Worm (Caenorhabditis elegans) whole organism, mixed stage, embryonic: ENCODE data around the gene K08D10.11.

Source experiments
- mep-1 ChIP-seq: fragments of 150-350 bp; optimal IDR thresholded peaks from 2 replicates; lab custom pipeline; 2017; ENCODE audit warnings: missing biosample characterization, missing genetic modification reagents, missing genetic modification characterization, inconsistent platforms
- nhr-28 ChIP-seq: fragments of 150-350 bp; optimal IDR thresholded peaks from 2 replicates; lab custom pipeline; 2014; ENCODE audit warnings: missing biosample characterization, missing genetic modification characterization

DNA sequence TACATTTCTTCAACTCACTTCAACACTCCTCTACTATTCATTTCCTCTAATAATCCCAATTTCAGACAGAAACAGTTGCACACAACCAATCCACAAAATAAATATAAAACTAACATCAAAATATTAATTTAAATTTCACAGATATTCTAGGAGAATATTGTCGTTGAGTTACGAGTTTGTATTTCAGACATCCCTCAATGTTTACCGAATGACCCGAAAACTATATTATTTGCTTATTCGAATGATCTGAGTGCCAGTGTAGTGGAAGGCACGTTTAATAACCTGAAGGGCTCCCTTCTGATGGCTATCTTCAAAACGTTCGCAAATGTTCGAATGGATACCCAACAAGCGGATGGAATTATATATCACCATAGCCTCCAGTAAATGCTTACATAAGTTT is 41.2 kb downstream of the K08D10.11 start, which contains the start of gene R07C12.3:
- TF ChIP-seq nhr-28 (tag; lab: Kevin White, UChicago), result no peak
- no peak for TF ChIP-seq mep-1 (tag; lab: Kevin White, UChicago)
